Worm (Caenorhabditis elegans) whole organism, young adult: ENCODE measurements around the gene E02H4.2.

Experiments used
- B0261.1 ChIP-seq: sonication (generic microtip); optimal IDR thresholded peaks from 2 replicates; lab custom pipeline; 2016; ENCODE audit warnings: mild to moderate bottlenecking, missing genetic modification characterization, moderate library complexity, missing compliant biosample characterization
- C06A6.2 ChIP-seq: fragments of 200-800 bp; sonication (Bioruptor generic); conservative IDR thresholded peaks from 2 replicates; pipeline ENCODE4 v1.3.6; 2022; ENCODE audit warnings: missing genetic modification characterization, missing compliant biosample characterization
- ama-1 ChIP-seq, 3 experiments: fragments of 150-350 bp in 1 of 3; sonication (generic microtip) in 2 of 3; optimal IDR thresholded peaks; 2 replicates each; lab custom pipeline; 2014 to 2018; ENCODE audit warnings: missing biosample characterization in 2 of 3, missing genetic modification characterization in 2 of 3, missing genetic modification reagents in 2 of 3
- ekl-4 ChIP-seq: fragments of 200-800 bp; sonication (Bioruptor generic); IDR thresholded peaks from 2 replicates; pipeline ENCODE4 v1.3.6; 2022; ENCODE audit warnings: missing genetic modification reagents, missing genetic modification characterization, missing compliant biosample characterization
- hrde-1 ChIP-seq: sonication (generic microtip); optimal IDR thresholded peaks from 2 replicates; lab custom pipeline; 2016; ENCODE audit warnings: missing genetic modification characterization, mild to moderate bottlenecking, missing compliant biosample characterization, moderate library complexity, missing genotype, missing genetic modification reagents, borderline replicate concordance

- TF ChIP-seq B0261.1 (tag; lab: Kevin White, UChicago) = no peak
- no peak for TF ChIP-seq ama-1 (optimal IDR thresholded peaks at IDR 0.05; lab: Kevin White, UChicago)
- TF ChIP-seq ama-1 (GFP tag; optimal IDR thresholded peaks at IDR 0.05; lab: Kevin White, UChicago) = no peak
- no peak for TF ChIP-seq C06A6.2 (GFP tag; lab: Robert Waterston, UW)
- no peak for TF ChIP-seq ekl-4
- no peak for TF ChIP-seq hrde-1 (tag; lab: Kevin White, UChicago)
These were observed 47.1 kb downstream of the E02H4.2 start, which contains the start of gene srg-36 for ce11 chrX:14234366-14234765.
